Fruit fly (Drosophila melanogaster) whole organism, embryonic: ENCODE measurements around the gene CG32686.
A peak's percentile ranks its signal among the peaks of the same experiment; 100 is the strongest.

Experiments used
- Atf-2 ChIP-seq: fragments of 200-800 bp; sonication (Bioruptor generic); optimal IDR thresholded peaks from 2 replicates; lab custom pipeline; 2016; ENCODE audit warnings: missing biosample characterization, missing genetic modification characterization
- Bdp1 ChIP-seq: fragments of 200-800 bp; sonication (Bioruptor generic); optimal IDR thresholded peaks from 3 replicates; lab custom pipeline; 2016; ENCODE audit warnings: missing biosample characterization, missing genetic modification characterization
- CG10462 ChIP-seq: fragments of 200-800 bp; sonication (Bioruptor generic); optimal IDR thresholded peaks from 2 replicates; lab custom pipeline; 2016; ENCODE audit warnings: missing biosample characterization, missing genetic modification characterization
- CG11695 ChIP-seq: fragments of 200-800 bp; sonication (Bioruptor generic); IDR thresholded peaks from 3 replicates; pipeline ENCODE4 v1.3.6; 2022; ENCODE audit warnings: missing biosample characterization, missing genetic modification characterization
- CG12659 ChIP-seq: fragments of 200-800 bp; sonication (Bioruptor generic); optimal IDR thresholded peaks from 3 replicates; lab custom pipeline; 2017; ENCODE audit warnings: mild to moderate bottlenecking, missing biosample characterization, missing genetic modification reagents, missing genetic modification characterization
- CG12769 ChIP-seq: fragments of 200-800 bp; sonication (Bioruptor generic); optimal IDR thresholded peaks from 2 replicates; lab custom pipeline; 2019; ENCODE audit warnings: missing biosample characterization, mild to moderate bottlenecking, missing genetic modification characterization, moderate library complexity
- CG13296 ChIP-seq: fragments of 200-800 bp; sonication (Bioruptor generic); optimal IDR thresholded peaks from 3 replicates; lab custom pipeline; 2018; ENCODE audit warnings: missing biosample characterization, mild to moderate bottlenecking, missing genetic modification characterization
- CG15514 ChIP-seq: fragments of 200-800 bp; sonication (Bioruptor generic); optimal IDR thresholded peaks from 3 replicates; lab custom pipeline; 2017; ENCODE audit warnings: missing biosample characterization, missing genetic modification characterization, mild to moderate bottlenecking, moderate library complexity, missing genetic modification reagents
- CG16815 ChIP-seq: fragments of 200-800 bp; sonication (Bioruptor generic); optimal IDR thresholded peaks from 3 replicates; lab custom pipeline; 2017; ENCODE audit warnings: missing biosample characterization, mild to moderate bottlenecking, missing genetic modification characterization
- CG16863 ChIP-seq: fragments of 200-800 bp; sonication (Bioruptor generic); optimal IDR thresholded peaks from 3 replicates; lab custom pipeline; 2016; ENCODE audit warnings: missing biosample characterization, missing genetic modification characterization
- CG17328 ChIP-seq: fragments of 200-800 bp; sonication (Bioruptor generic); IDR thresholded peaks from 2 replicates; pipeline ENCODE4 v1.3.6; 2022; ENCODE audit warnings: missing biosample characterization, missing genetic modification characterization
- CG18619 ChIP-seq: fragments of 200-800 bp; sonication (Bioruptor generic); optimal IDR thresholded peaks from 3 replicates; lab custom pipeline; 2017; ENCODE audit warnings: missing biosample characterization, mild to moderate bottlenecking, missing genetic modification characterization
- CG2678 ChIP-seq: fragments of 200-800 bp; sonication (Bioruptor generic); optimal IDR thresholded peaks from 3 replicates; lab custom pipeline; 2019; ENCODE audit warnings: missing biosample characterization, mild to moderate bottlenecking, missing genetic modification characterization, moderate library complexity
- CG30403 ChIP-seq: fragments of 200-800 bp; sonication (Bioruptor generic); optimal IDR thresholded peaks from 3 replicates; lab custom pipeline; 2016; ENCODE audit warnings: missing biosample characterization, missing genetic modification characterization
- CG31388 ChIP-seq: fragments of 200-800 bp; sonication (Bioruptor generic); optimal IDR thresholded peaks from 2 replicates; lab custom pipeline; 2016; ENCODE audit warnings: missing biosample characterization, missing genetic modification characterization
- CG32772 ChIP-seq: fragments of 200-800 bp; sonication (Bioruptor generic); IDR thresholded peaks from 2 replicates; pipeline ENCODE4 v1.3.6; 2022; ENCODE audit warnings: missing biosample characterization, missing genetic modification characterization
- CG3281 ChIP-seq: fragments of 200-800 bp; sonication (Bioruptor generic); optimal IDR thresholded peaks from 3 replicates; lab custom pipeline; 2017; ENCODE audit warnings: missing biosample characterization, mild to moderate bottlenecking, missing genetic modification characterization
- CG4820 ChIP-seq: fragments of 200-800 bp; sonication (Bioruptor generic); optimal IDR thresholded peaks from 3 replicates; lab custom pipeline; 2016; ENCODE audit warnings: missing biosample characterization, missing genetic modification characterization
- CG4854 ChIP-seq: fragments of 200-800 bp; sonication (Bioruptor generic); optimal IDR thresholded peaks from 2 replicates; lab custom pipeline; 2016; ENCODE audit warnings: missing biosample characterization, missing genetic modification characterization, inconsistent platforms
- CG6813 ChIP-seq: fragments of 200-800 bp; sonication (Bioruptor generic); optimal IDR thresholded peaks from 2 replicates; lab custom pipeline; 2017; ENCODE audit warnings: missing biosample characterization, missing genetic modification characterization, mild to moderate bottlenecking, moderate library complexity, missing genetic modification reagents
- CG7786 ChIP-seq: fragments of 200-800 bp; sonication (Bioruptor generic); optimal IDR thresholded peaks from 2 replicates; lab custom pipeline; 2016; ENCODE audit warnings: missing biosample characterization, missing genetic modification characterization
- CG8290 ChIP-seq, 3 experiments: fragments of 200-800 bp; sonication (Bioruptor generic); optimal IDR thresholded peaks; 2 replicates each; lab custom pipeline; 2016 to 2019; ENCODE audit warnings: missing biosample characterization in 3 of 3, missing genetic modification characterization in 3 of 3, mild to moderate bottlenecking in 2 of 3, moderate library complexity in 1 of 3
- CG8359 ChIP-seq: fragments of 200-800 bp; sonication (Bioruptor generic); optimal IDR thresholded peaks from 2 replicates; lab custom pipeline; 2017; ENCODE audit warnings: missing biosample characterization, mild to moderate bottlenecking, missing genetic modification characterization, borderline replicate concordance
- CG9727 ChIP-seq: fragments of 200-800 bp; sonication (Bioruptor generic); optimal IDR thresholded peaks from 3 replicates; lab custom pipeline; 2017; ENCODE audit warnings: missing biosample characterization, mild to moderate bottlenecking, missing genetic modification characterization
- Fer1 ChIP-seq: fragments of 200-800 bp; sonication (Bioruptor generic); optimal IDR thresholded peaks from 2 replicates; lab custom pipeline; 2017; ENCODE audit warnings: missing biosample characterization, mild to moderate bottlenecking, missing genetic modification characterization
- Hmr ChIP-seq: fragments of 200-800 bp; sonication (Bioruptor generic); optimal IDR thresholded peaks from 3 replicates; lab custom pipeline; 2017; ENCODE audit warnings: mild to moderate bottlenecking, missing biosample characterization, missing genetic modification reagents, missing genetic modification characterization
- Hmx ChIP-seq: fragments of 200-800 bp; sonication (Bioruptor generic); optimal IDR thresholded peaks from 2 replicates; lab custom pipeline; 2016; ENCODE audit warnings: missing biosample characterization, missing genetic modification characterization
- Hsf ChIP-seq: fragments of 200-800 bp; sonication (Bioruptor generic); optimal IDR thresholded peaks from 3 replicates; lab custom pipeline; 2016; ENCODE audit warnings: missing biosample characterization, missing genetic modification characterization
- Lim3 ChIP-seq: fragments of 200-800 bp; sonication (Bioruptor generic); IDR thresholded peaks from 2 replicates; pipeline ENCODE4 v1.3.6; 2022; ENCODE audit warnings: missing biosample characterization, missing genetic modification characterization
- Max ChIP-seq: fragments of 200-800 bp; sonication (Bioruptor generic); optimal IDR thresholded peaks from 2 replicates; lab custom pipeline; 2016; ENCODE audit warnings: missing biosample characterization, mild to moderate bottlenecking, missing genetic modification characterization
- Med ChIP-seq: fragments of 200-800 bp; sonication (Bioruptor generic); peaks from one replicate; lab custom pipeline; 2016; ENCODE audit warnings: missing biosample characterization, missing genetic modification characterization, mild to moderate bottlenecking, inconsistent platforms, moderate library complexity
- Nf-YB ChIP-seq: fragments of 200-800 bp; sonication (Bioruptor generic); optimal IDR thresholded peaks from 3 replicates; lab custom pipeline; 2019; ENCODE audit warnings: missing biosample characterization, mild to moderate bottlenecking, missing genetic modification characterization, moderate library complexity
- Optix ChIP-seq: fragments of 200-800 bp; sonication (Bioruptor generic); IDR thresholded peaks from 3 replicates; pipeline ENCODE4 v1.3.6; 2022; ENCODE audit warnings: missing biosample characterization, missing genetic modification characterization
- Rfx ChIP-seq: fragments of 200-800 bp; sonication (Bioruptor generic); IDR thresholded peaks from 2 replicates; pipeline ENCODE4 v1.3.6; 2022; ENCODE audit warnings: missing biosample characterization, missing genetic modification characterization
- Stat92E ChIP-seq, 3 experiments: fragments of >200 bp in 2 of 3; fragments of 200-800 bp in 1 of 3; sonication (Bioruptor generic) in 1 of 3; optimal IDR thresholded peaks; 2 replicates each; lab custom pipeline; 2017 to 2019; ENCODE audit warnings: missing biosample characterization in 3 of 3, missing genetic modification characterization in 3 of 3, mild to moderate bottlenecking in 1 of 3, moderate library complexity in 1 of 3
- bowl ChIP-seq: fragments of 200-800 bp; sonication (Bioruptor generic); IDR thresholded peaks from 2 replicates; pipeline ENCODE4 v1.3.6; 2022; ENCODE audit warnings: missing biosample characterization, missing genetic modification characterization
- danr ChIP-seq: fragments of 200-800 bp; sonication (Bioruptor generic); IDR thresholded peaks from 2 replicates; pipeline ENCODE4 v1.3.6; 2022; ENCODE audit warnings: missing biosample characterization, missing genetic modification characterization
- dimm ChIP-seq: fragments of 200-800 bp; sonication (Bioruptor generic); IDR thresholded peaks from 2 replicates; pipeline ENCODE4 v1.3.6; 2022; ENCODE audit warnings: missing biosample characterization, missing genetic modification characterization
- dmrt11E ChIP-seq: fragments of 200-800 bp; sonication (Bioruptor generic); optimal IDR thresholded peaks from 3 replicates; lab custom pipeline; 2018; ENCODE audit warnings: missing biosample characterization, mild to moderate bottlenecking, missing genetic modification characterization, moderate library complexity
- fd102C ChIP-seq: fragments of 200-800 bp; sonication (Bioruptor generic); optimal IDR thresholded peaks from 2 replicates; lab custom pipeline; 2018; ENCODE audit warnings: missing biosample characterization, mild to moderate bottlenecking, missing genetic modification characterization, moderate library complexity
- fd3F ChIP-seq: fragments of 200-800 bp; sonication (Bioruptor generic); optimal IDR thresholded peaks from 2 replicates; lab custom pipeline; 2018; ENCODE audit warnings: missing biosample characterization, mild to moderate bottlenecking, missing genetic modification characterization, moderate library complexity
- gce ChIP-seq: fragments of 200-800 bp; sonication (Bioruptor generic); IDR thresholded peaks from 3 replicates; pipeline ENCODE4 v1.3.6; 2022; ENCODE audit warnings: missing biosample characterization, missing genetic modification characterization
- hb ChIP-seq: fragments of 200-800 bp; sonication (Bioruptor generic); IDR thresholded peaks from 3 replicates; pipeline ENCODE4 v1.3.6; 2022; ENCODE audit warnings: missing biosample characterization, missing genetic modification characterization; ENCODE audit not compliant: partially characterized antibody
- maf-S ChIP-seq: fragments of 200-800 bp; sonication (Bioruptor generic); optimal IDR thresholded peaks from 2 replicates; lab custom pipeline; 2016; ENCODE audit warnings: missing biosample characterization, missing genetic modification characterization
- p53 ChIP-seq: fragments of 200-800 bp; sonication (Bioruptor generic); optimal IDR thresholded peaks from 2 replicates; lab custom pipeline; 2016; ENCODE audit warnings: missing biosample characterization, missing genetic modification characterization
- prd ChIP-seq, 3 experiments: fragments of >200 bp in 2 of 3; fragments of 200-800 bp in 1 of 3; sonication (Bioruptor generic) in 1 of 3; optimal IDR thresholded peaks in 2 of 3; IDR thresholded peaks in 1 of 3; 2 replicates in 2 of 3; 3 replicates in 1 of 3; pipeline versions ENCODE4 v1.3.6 to Lab custom; 2017 to 2022; ENCODE audit warnings: missing biosample characterization in 1 of 3, missing genetic modification characterization in 1 of 3
- slp2 ChIP-seq: fragments of 200-800 bp; sonication (Bioruptor generic); optimal IDR thresholded peaks from 2 replicates; lab custom pipeline; 2016; ENCODE audit warnings: missing biosample characterization, missing genetic modification characterization
- so ChIP-seq: fragments of 200-800 bp; sonication (Bioruptor generic); IDR thresholded peaks from 3 replicates; pipeline ENCODE4 v1.3.6; 2022; ENCODE audit warnings: missing biosample characterization, missing genetic modification characterization
- sqz ChIP-seq: fragments of 200-800 bp; sonication (Bioruptor generic); optimal IDR thresholded peaks from 3 replicates; lab custom pipeline; 2018; ENCODE audit warnings: missing biosample characterization, mild to moderate bottlenecking, missing genetic modification characterization
- trh ChIP-seq: fragments of 200-800 bp; sonication (Bioruptor generic); optimal IDR thresholded peaks from 2 replicates; lab custom pipeline; 2016; ENCODE audit warnings: missing biosample characterization, missing genetic modification characterization

The CG32686 gene

dm6 chrX:10396832-10397231 is 21.7 kb upstream of the CG32686 start:
- TF ChIP-seq CG8290 (GFP tag; optimal IDR thresholded peaks at IDR 0.05; lab: Kevin White, UChicago) (no peak), CG8290 (tag; optimal IDR thresholded peaks at IDR 0.05; lab: Kevin White, UChicago) (peak in 1 of 2 experiments; percentile 53), CG13296 (GFP tag; lab: Kevin White, UChicago) (peak; percentile 25), CG6813 (GFP tag; lab: Kevin White, UChicago) (no peak), prd (optimal IDR thresholded peaks at IDR 0.05; lab: Kevin White, UChicago) (no peak), prd (GFP tag; IDR thresholded peaks at IDR 0.05; lab: Robert Waterston, UW) (no peak), CG11695 (GFP tag; lab: Robert Waterston, UW) (0 out of 3 replicates have a peak, but pooled peaks have one; percentile 16), so (GFP tag; lab: Robert Waterston, UW) (no peak), CG16815 (GFP tag; lab: Kevin White, UChicago) (no peak), Atf-2 (no peak), slp2 (GFP tag; lab: Kevin White, UChicago) (no peak), CG4854 (GFP tag; lab: Kevin White, UChicago) (no peak), Fer1 (GFP tag; lab: Kevin White, UChicago) (peak; percentile 4), p53 (GFP tag; lab: Kevin White, UChicago) (no peak), fd3F (GFP tag; lab: Kevin White, UChicago) (peak; percentile 64), CG30403 (GFP tag; lab: Kevin White, UChicago) (no peak), Hmr (GFP tag; lab: Kevin White, UChicago) (peak; percentile 30), Med (peak; percentile 37), CG10462 (GFP tag; lab: Kevin White, UChicago) (no peak), CG4820 (GFP tag; lab: Kevin White, UChicago) (no peak), Lim3 (GFP tag; lab: Robert Waterston, UW) (no peak), CG31388 (GFP tag; lab: Kevin White, UChicago) (no peak), CG17328 (GFP tag; lab: Robert Waterston, UW) (no peak), CG12769 (tag; lab: Kevin White, UChicago) (peak; percentile 11), CG12659 (peak; percentile 1), dimm (no peak), Max (no peak), Hsf (GFP tag; lab: Kevin White, UChicago) (no peak), CG8359 (GFP tag; lab: Kevin White, UChicago) (no peak), Stat92E (GFP tag; optimal IDR thresholded peaks at IDR 0.05; lab: Kevin White, UChicago) (no peak), CG3281 (peak; percentile 42), Optix (GFP tag; lab: Robert Waterston, UW) (no peak), Hmx (no peak), CG2678 (tag; lab: Kevin White, UChicago) (peak; percentile 9), Rfx (GFP tag; lab: Robert Waterston, UW) (peak; percentile 22; the same call in 1 of the 2 replicates), CG15514 (GFP tag; lab: Kevin White, UChicago) (peak; percentile 13)

- TF ChIP-seq danr (no peak), trh (GFP tag; lab: Kevin White, UChicago) (no peak), hb (GFP tag; lab: Robert Waterston, UW) (no peak), fd102C (no peak), Nf-YB (GFP tag; lab: Kevin White, UChicago) (no peak), gce (GFP tag; lab: Robert Waterston, UW) (no peak), CG12659 (peak; percentile 29), CG9727 (peak; percentile 31), bowl (no peak), dmrt11E (no peak), maf-S (GFP tag; lab: Kevin White, UChicago) (no peak), CG31388 (GFP tag; lab: Kevin White, UChicago) (no peak), CG16863 (no peak), CG7786 (GFP tag; lab: Kevin White, UChicago) (peak; percentile 43), CG18619 (GFP tag; lab: Kevin White, UChicago) (peak; percentile 24), sqz (GFP tag; lab: Kevin White, UChicago) (no peak), Bdp1 (no peak), CG32772 (0 out of 2 replicates have a peak, but pooled peaks have one; percentile 25)
These were observed 12.6 kb upstream of the CG32686 start for dm6 chrX:10387672-10388071.
